Worm (Caenorhabditis elegans) whole organism, young adult: ENCODE data around the gene cyp-13A4.

Experiments
- B0035.1 ChIP-seq: sonication (generic microtip); optimal IDR thresholded peaks from 2 replicates; lab custom pipeline; 2016; ENCODE audit warnings: missing genetic modification characterization, mild to moderate bottlenecking, missing compliant biosample characterization, missing genotype, missing genetic modification reagents
- B0336.3 ChIP-seq: fragments of 200-800 bp; sonication (Bioruptor generic); IDR thresholded peaks from 2 replicates; pipeline ENCODE4 v1.3.6; 2022; ENCODE audit warnings: missing genetic modification characterization, missing compliant biosample characterization
- C17E4.6 ChIP-seq: fragments of 200-800 bp; sonication (Bioruptor generic); IDR thresholded peaks from 2 replicates; pipeline ENCODE4 v1.3.6; 2022; ENCODE audit warnings: missing genetic modification reagents, missing genetic modification characterization, missing compliant biosample characterization
- F23B12.7 ChIP-seq: sonication (generic microtip); optimal IDR thresholded peaks from 2 replicates; lab custom pipeline; 2017; ENCODE audit warnings: missing genetic modification characterization, mild to moderate bottlenecking, missing compliant biosample characterization, antibody characterized with exemption, moderate library complexity; ENCODE audit not compliant: insufficient read depth
- F33H1.4 ChIP-seq: fragments of 200-800 bp; sonication (Bioruptor generic); IDR thresholded peaks from 2 replicates; pipeline ENCODE4 v1.3.6; 2022; ENCODE audit warnings: missing genetic modification reagents, missing genetic modification characterization, missing compliant biosample characterization
- F55B11.4 ChIP-seq: sonication (generic microtip); optimal IDR thresholded peaks from 2 replicates; lab custom pipeline; 2016; ENCODE audit warnings: missing compliant biosample characterization, missing genetic modification characterization, borderline replicate concordance; ENCODE audit not compliant: insufficient read depth
- F57C9.4 ChIP-seq: sonication (generic microtip); optimal IDR thresholded peaks from 2 replicates; lab custom pipeline; 2017; ENCODE audit warnings: mild to moderate bottlenecking, missing genetic modification characterization, missing compliant biosample characterization
- T07F8.4 ChIP-seq: sonication (generic microtip); optimal IDR thresholded peaks from 2 replicates; lab custom pipeline; 2016; ENCODE audit warnings: mild to moderate bottlenecking, missing genetic modification characterization, moderate library complexity, missing compliant biosample characterization
- T26A5.8 ChIP-seq: sonication (generic microtip); optimal IDR thresholded peaks from 2 replicates; lab custom pipeline; 2016; ENCODE audit warnings: missing genetic modification characterization, missing compliant biosample characterization
- Y53G8AR.9 ChIP-seq: fragments of 200-800 bp; sonication (Bioruptor generic); conservative IDR thresholded peaks from 2 replicates; pipeline ENCODE4 v1.3.6; 2022; ENCODE audit warnings: missing genetic modification reagents, missing genetic modification characterization, missing compliant biosample characterization
- Y56A3A.18 ChIP-seq: fragments of 200-800 bp; sonication (Bioruptor generic); IDR thresholded peaks from 2 replicates; pipeline ENCODE4 v1.3.6; 2022; ENCODE audit warnings: missing genetic modification reagents, missing genetic modification characterization, missing compliant biosample characterization
- Y67H2A.10 ChIP-seq: fragments of 200-800 bp; sonication (Bioruptor generic); conservative IDR thresholded peaks from 2 replicates; pipeline ENCODE4 v1.3.6; 2022; ENCODE audit warnings: missing genetic modification reagents, missing genetic modification characterization, missing compliant biosample characterization
- Y79H2A.3 ChIP-seq: fragments of 200-800 bp; sonication (Bioruptor generic); conservative IDR thresholded peaks from 2 replicates; pipeline ENCODE4 v1.3.6; 2022; ENCODE audit warnings: missing genetic modification reagents, missing genetic modification characterization, missing compliant biosample characterization
- ZK185.1 ChIP-seq: sonication (generic microtip); optimal IDR thresholded peaks from 2 replicates; lab custom pipeline; 2016; ENCODE audit warnings: mild to moderate bottlenecking, missing genetic modification characterization, missing compliant biosample characterization; ENCODE audit not compliant: poor library complexity, severe bottlenecking
- aptf-3 ChIP-seq: fragments of 200-800 bp; sonication (Bioruptor generic); IDR thresholded peaks from 2 replicates; pipeline ENCODE4 v1.3.6; 2022; ENCODE audit warnings: missing genetic modification characterization, missing compliant biosample characterization
- attf-6 ChIP-seq: fragments of 200-800 bp; sonication (Bioruptor generic); IDR thresholded peaks from 2 replicates; pipeline ENCODE4 v1.3.6; 2022; ENCODE audit warnings: missing genetic modification reagents, missing genetic modification characterization, missing compliant biosample characterization
- ccch-3 ChIP-seq: fragments of 200-800 bp; sonication (Bioruptor generic); optimal IDR thresholded peaks from 2 replicates; lab custom pipeline; 2018; ENCODE audit warnings: mild to moderate bottlenecking, missing genetic modification characterization, missing compliant biosample characterization
- ceh-58 ChIP-seq: fragments of 200-800 bp; sonication (Bioruptor generic); IDR thresholded peaks from 2 replicates; pipeline ENCODE4 v1.3.6; 2022; ENCODE audit warnings: missing genetic modification characterization, missing compliant biosample characterization
- ceh-91 ChIP-seq: fragments of 200-800 bp; sonication (Bioruptor generic); IDR thresholded peaks from 2 replicates; pipeline ENCODE4 v1.3.6; 2022; ENCODE audit warnings: missing genetic modification reagents, missing genetic modification characterization, missing compliant biosample characterization
- dpl-1 ChIP-seq: fragments of 150-350 bp; optimal IDR thresholded peaks from 2 replicates; lab custom pipeline; 2014; ENCODE audit warnings: missing biosample characterization, missing genetic modification reagents, missing genetic modification characterization
- him-1 ChIP-seq: sonication (generic microtip); optimal IDR thresholded peaks from 2 replicates; lab custom pipeline; 2016; ENCODE audit warnings: missing genotype, missing genetic modification reagents, missing genetic modification characterization, missing compliant biosample characterization
- lag-1 ChIP-seq: fragments of 200-800 bp; sonication (Bioruptor generic); IDR thresholded peaks from 2 replicates; pipeline ENCODE4 v1.3.6; 2022; ENCODE audit warnings: missing genetic modification reagents, missing genetic modification characterization, missing compliant biosample characterization
- lsl-1 ChIP-seq: fragments of 200-800 bp; sonication (Bioruptor generic); optimal IDR thresholded peaks from 2 replicates; lab custom pipeline; 2018; ENCODE audit warnings: mild to moderate bottlenecking, missing genetic modification characterization, moderate library complexity, missing compliant biosample characterization
- lsy-27 ChIP-seq: sonication (generic microtip); optimal IDR thresholded peaks from 2 replicates; lab custom pipeline; 2017; ENCODE audit warnings: missing genetic modification characterization, mild to moderate bottlenecking, missing compliant biosample characterization, antibody characterized with exemption, missing genotype, borderline replicate concordance; ENCODE audit not compliant: insufficient read depth
- mel-28 ChIP-seq: sonication (generic microtip); optimal IDR thresholded peaks from 2 replicates; lab custom pipeline; 2016; ENCODE audit warnings: borderline replicate concordance, mild to moderate bottlenecking, missing genetic modification characterization, missing compliant biosample characterization
- mes-4 ChIP-seq: sonication (generic microtip); optimal IDR thresholded peaks from 2 replicates; lab custom pipeline; 2016; ENCODE audit warnings: missing genotype, missing genetic modification characterization, missing compliant biosample characterization
- rcor-1 ChIP-seq: fragments of 200-800 bp; sonication (Bioruptor generic); IDR thresholded peaks from 2 replicates; pipeline ENCODE4 v1.3.6; 2022; ENCODE audit warnings: missing genetic modification reagents, missing genetic modification characterization, missing compliant biosample characterization
- repo-1 ChIP-seq: sonication (generic microtip); optimal IDR thresholded peaks from 2 replicates; lab custom pipeline; 2017; ENCODE audit warnings: mild to moderate bottlenecking, missing genetic modification characterization, missing compliant biosample characterization
- snpc-1.1 ChIP-seq: sonication (generic microtip); optimal IDR thresholded peaks from 2 replicates; lab custom pipeline; 2017; ENCODE audit warnings: missing genetic modification characterization, mild to moderate bottlenecking, missing compliant biosample characterization, antibody characterized with exemption, moderate library complexity, missing genotype, missing genetic modification reagents; ENCODE audit not compliant: insufficient read depth
- somi-1 ChIP-seq: fragments of 200-800 bp; sonication (Bioruptor generic); optimal IDR thresholded peaks from 2 replicates; lab custom pipeline; 2018; ENCODE audit warnings: mild to moderate bottlenecking, missing genetic modification characterization, missing compliant biosample characterization
- tbx-9 ChIP-seq: sonication (generic microtip); optimal IDR thresholded peaks from 2 replicates; lab custom pipeline; 2016; ENCODE audit warnings: borderline replicate concordance, missing genetic modification characterization, inconsistent platforms, missing compliant biosample characterization
- zim-3 ChIP-seq: sonication (generic microtip); optimal IDR thresholded peaks from 2 replicates; lab custom pipeline; 2017; ENCODE audit warnings: mild to moderate bottlenecking, missing genetic modification characterization, moderate library complexity, missing compliant biosample characterization
- ztf-18 ChIP-seq: sonication (generic microtip); optimal IDR thresholded peaks from 2 replicates; lab custom pipeline; 2016; ENCODE audit warnings: missing genotype, mild to moderate bottlenecking, missing genetic modification characterization, missing compliant biosample characterization
- ztf-26 ChIP-seq: sonication (generic microtip); optimal IDR thresholded peaks from 2 replicates; lab custom pipeline; 2017; ENCODE audit warnings: missing genetic modification characterization, missing compliant biosample characterization
- ztf-28 ChIP-seq: fragments of 200-800 bp; sonication (Bioruptor generic); IDR thresholded peaks from 2 replicates; pipeline ENCODE4 v1.3.6; 2022; ENCODE audit warnings: missing genetic modification reagents, missing genetic modification characterization, missing compliant biosample characterization

cyp-13A4 gene

DNA sequence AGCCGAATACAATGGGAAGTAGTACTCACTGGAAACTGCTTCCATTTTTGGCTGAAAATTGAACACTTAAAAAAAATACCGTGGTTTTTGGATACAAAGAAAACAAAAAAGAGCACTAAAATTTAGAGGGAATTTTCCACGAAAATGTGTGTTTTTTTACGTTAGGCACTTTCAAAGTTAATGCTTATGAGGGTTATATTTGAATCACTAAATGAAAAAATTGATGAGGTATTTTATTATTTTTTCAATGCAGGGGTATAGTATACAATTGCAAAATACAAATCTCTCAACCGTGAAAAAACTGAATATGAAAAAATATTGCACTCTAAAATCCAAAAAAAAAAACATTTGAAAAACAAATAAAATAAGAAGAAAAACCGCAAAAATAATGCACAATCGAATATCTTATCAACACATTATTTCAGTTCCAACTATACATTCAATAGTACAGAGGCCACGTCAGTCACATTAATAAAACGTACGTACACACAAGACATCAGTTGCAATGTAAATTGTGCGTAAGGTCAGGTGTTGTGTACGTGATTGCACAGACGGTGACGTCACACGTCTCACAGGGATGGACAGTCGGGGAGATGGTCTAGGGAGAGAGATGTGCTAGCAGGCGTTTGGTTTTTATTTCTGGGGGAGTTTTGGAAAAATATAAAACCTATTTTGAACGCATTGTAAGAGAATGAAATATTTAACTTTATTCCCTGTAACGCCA is 27.6 kb downstream of the cyp-13A4 start, which contains the start of gene aqp-10 (continued):
- TF ChIP-seq ceh-91: no peak
- TF ChIP-seq mes-4: no peak
- no peak for TF ChIP-seq zim-3 (tag; lab: Kevin White, UChicago)
- no peak for TF ChIP-seq tbx-9 (tag; lab: Kevin White, UChicago)
- no peak for TF ChIP-seq B0035.1 (tag; lab: Kevin White, UChicago)
- no peak for TF ChIP-seq ccch-3 (GFP tag; lab: Kevin White, UChicago)
- TF ChIP-seq rcor-1: no peak
- 0 out of 2 replicates have a peak, but pooled peaks have one; percentile 30 for TF ChIP-seq B0336.3
- no peak for TF ChIP-seq ceh-58 (GFP tag; lab: Robert Waterston, UW)
- TF ChIP-seq ZK185.1 (tag; lab: Kevin White, UChicago): peak; percentile 38
- TF ChIP-seq F55B11.4 (tag; lab: Kevin White, UChicago): no peak
- TF ChIP-seq lsy-27: no peak
- no peak for TF ChIP-seq F23B12.7 (tag; lab: Kevin White, UChicago)
- no peak for TF ChIP-seq Y79H2A.3 (GFP tag; lab: Robert Waterston, UW)
- no peak for TF ChIP-seq F33H1.4 (GFP tag; lab: Robert Waterston, UW)
- TF ChIP-seq snpc-1.1 (tag; lab: Kevin White, UChicago): no peak
- TF ChIP-seq, all 124 proteins: peak for 20

DNA sequence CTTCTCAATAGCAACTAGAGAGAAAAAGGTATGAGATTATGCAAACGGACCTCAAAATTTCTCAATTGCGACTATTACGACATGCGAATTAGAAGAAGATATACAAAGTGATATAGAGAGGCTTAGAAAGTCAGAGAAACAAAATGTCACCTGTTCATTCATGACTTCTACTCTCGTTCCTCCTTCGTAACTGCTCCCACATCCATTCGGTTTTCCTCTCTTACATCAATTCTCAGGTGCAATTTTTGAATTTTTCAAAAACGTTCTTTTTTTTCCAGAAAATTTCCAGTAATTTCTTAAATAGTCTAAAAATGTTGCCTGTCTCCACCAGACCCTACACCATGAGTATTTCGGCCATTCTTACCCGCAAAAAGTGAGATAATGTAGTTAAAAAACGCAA is 32.8 kb downstream of the cyp-13A4 start:
- TF ChIP-seq B0035.1 (tag; lab: Kevin White, UChicago): no peak
- TF ChIP-seq him-1 (tag; lab: Kevin White, UChicago): no peak
- no peak for TF ChIP-seq T26A5.8 (tag; lab: Kevin White, UChicago)
- no peak for TF ChIP-seq ztf-28 (GFP tag; lab: Robert Waterston, UW)
- no peak for TF ChIP-seq C17E4.6
- TF ChIP-seq repo-1 (tag; lab: Kevin White, UChicago): no peak
- no peak for TF ChIP-seq ztf-18 (tag; lab: Kevin White, UChicago)
- no peak for TF ChIP-seq tbx-9 (tag; lab: Kevin White, UChicago)
- no peak for TF ChIP-seq mel-28
- TF ChIP-seq F57C9.4: no peak
- no peak for TF ChIP-seq T07F8.4 (tag; lab: Kevin White, UChicago)
- no peak for TF ChIP-seq ceh-58 (GFP tag; lab: Robert Waterston, UW)
- no peak for TF ChIP-seq lag-1 (GFP tag; lab: Robert Waterston, UW)
- TF ChIP-seq aptf-3 (GFP tag; lab: Robert Waterston, UW): no peak

DNA sequence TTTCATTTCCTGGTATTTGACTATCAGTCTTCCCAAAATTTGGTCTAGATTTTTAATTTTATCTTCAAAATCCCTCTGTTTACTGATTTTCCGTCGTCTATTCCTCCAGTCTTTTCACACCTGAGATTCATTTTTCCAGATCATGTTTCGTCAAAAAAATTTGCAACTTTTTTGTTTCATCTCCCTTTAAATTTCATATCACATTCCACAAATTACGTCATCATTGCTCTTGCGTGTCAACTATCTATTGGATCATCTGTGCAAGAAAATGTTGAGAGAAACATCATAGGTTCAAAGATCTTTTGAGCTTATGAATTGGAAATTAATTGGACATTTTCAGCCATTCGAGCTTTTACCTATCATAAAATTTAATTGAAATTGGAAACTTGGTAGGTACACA is 38.2 kb downstream of the cyp-13A4 start:
- TF ChIP-seq lsl-1 (GFP tag; lab: Kevin White, UChicago) (no peak), attf-6 (GFP tag; lab: Robert Waterston, UW) (no peak), Y56A3A.18 (GFP tag; lab: Robert Waterston, UW) (no peak), Y67H2A.10 (GFP tag; lab: Robert Waterston, UW) (no peak), dpl-1 (GFP tag; lab: Kevin White, UChicago) (no peak), ztf-26 (tag; lab: Kevin White, UChicago) (no peak), Y53G8AR.9 (GFP tag; lab: Robert Waterston, UW) (no peak), somi-1 (GFP tag; lab: Kevin White, UChicago) (no peak), B0336.3 (no peak), aptf-3 (GFP tag; lab: Robert Waterston, UW) (no peak)
- TF ChIP-seq, all 124 proteins: peak for 0
